Worm (Caenorhabditis elegans) whole organism, late embryonic: ENCODE data around the gene F52E1.9.

Experiments
- K02D7.2 ChIP-seq: sonication (generic microtip); optimal IDR thresholded peaks from 2 replicates; lab custom pipeline; 2017; ENCODE audit warnings: mild to moderate bottlenecking, missing genetic modification characterization, missing compliant biosample characterization
- K09A11.1 ChIP-seq: sonication (generic microtip); optimal IDR thresholded peaks from 2 replicates; lab custom pipeline; 2017; ENCODE audit warnings: antibody characterized with exemption, mild to moderate bottlenecking, missing genetic modification characterization, missing compliant biosample characterization; ENCODE audit not compliant: insufficient read depth
- T23F11.4 ChIP-seq: fragments of 200-800 bp; sonication (Bioruptor generic); optimal IDR thresholded peaks from 2 replicates; lab custom pipeline; 2018; ENCODE audit warnings: mild to moderate bottlenecking, missing genetic modification characterization, missing compliant biosample characterization
- Y22D7AL.16 ChIP-seq: sonication (generic microtip); optimal IDR thresholded peaks from 2 replicates; lab custom pipeline; 2016; ENCODE audit warnings: missing genetic modification characterization, missing compliant biosample characterization
- ceh-18 ChIP-seq: sonication (generic microtip); optimal IDR thresholded peaks from 2 replicates; lab custom pipeline; 2016; ENCODE audit warnings: missing genetic modification characterization, missing compliant biosample characterization
- ceh-19 ChIP-seq: fragments of 200-800 bp; sonication (Bioruptor generic); optimal IDR thresholded peaks from 2 replicates; lab custom pipeline; 2018; ENCODE audit warnings: mild to moderate bottlenecking, missing genetic modification characterization, missing compliant biosample characterization
- ceh-2 ChIP-seq: sonication (generic microtip); optimal IDR thresholded peaks from 2 replicates; lab custom pipeline; 2016; ENCODE audit warnings: missing genotype, missing genetic modification characterization, missing compliant biosample characterization
- ceh-22 ChIP-seq: sonication (generic microtip); optimal IDR thresholded peaks from 2 replicates; lab custom pipeline; 2017; ENCODE audit warnings: missing biosample characterization, missing genetic modification characterization
- ceh-31 ChIP-seq: sonication (generic microtip); optimal IDR thresholded peaks from 2 replicates; lab custom pipeline; 2016; ENCODE audit warnings: missing genetic modification characterization, missing compliant biosample characterization
- ceh-48 ChIP-seq: sonication (generic microtip); optimal IDR thresholded peaks from 2 replicates; lab custom pipeline; 2016; ENCODE audit warnings: missing genetic modification characterization, inconsistent platforms, missing compliant biosample characterization
- ceh-6 ChIP-seq: fragments of 200-800 bp; sonication (Bioruptor generic); optimal IDR thresholded peaks from 2 replicates; lab custom pipeline; 2018; ENCODE audit warnings: mild to moderate bottlenecking, missing genetic modification characterization, missing compliant biosample characterization
- dmd-4 ChIP-seq: sonication (generic microtip); optimal IDR thresholded peaks from 2 replicates; lab custom pipeline; 2016; ENCODE audit warnings: borderline replicate concordance, missing genetic modification characterization, missing compliant biosample characterization
- dve-1 ChIP-seq: sonication (generic microtip); optimal IDR thresholded peaks from 2 replicates; lab custom pipeline; 2017; ENCODE audit warnings: antibody characterized with exemption, mild to moderate bottlenecking, missing genetic modification characterization, missing compliant biosample characterization
- elt-2 ChIP-seq: sonication (generic microtip); optimal IDR thresholded peaks from 2 replicates; lab custom pipeline; 2016; ENCODE audit warnings: missing genetic modification reagents, missing genetic modification characterization, missing compliant biosample characterization
- ets-4 ChIP-seq: sonication (generic microtip); optimal IDR thresholded peaks from 2 replicates; lab custom pipeline; 2016; ENCODE audit warnings: missing genetic modification characterization, missing compliant biosample characterization
- fax-1 ChIP-seq: sonication (generic microtip); optimal IDR thresholded peaks from 2 replicates; lab custom pipeline; 2016; ENCODE audit warnings: missing genotype, missing genetic modification characterization, missing compliant biosample characterization
- gmeb-2 ChIP-seq: sonication (generic microtip); optimal IDR thresholded peaks from 2 replicates; lab custom pipeline; 2016; ENCODE audit warnings: missing genetic modification characterization, inconsistent platforms, missing compliant biosample characterization
- hlh-13 ChIP-seq: fragments of 200-800 bp; sonication (Bioruptor generic); optimal IDR thresholded peaks from 2 replicates; lab custom pipeline; 2018; ENCODE audit warnings: mild to moderate bottlenecking, missing genetic modification characterization, missing compliant biosample characterization
- hlh-6 ChIP-seq: sonication (generic microtip); optimal IDR thresholded peaks from 2 replicates; lab custom pipeline; 2016; ENCODE audit warnings: missing genotype, missing genetic modification characterization, missing compliant biosample characterization
- hlh-8 ChIP-seq: sonication (generic microtip); optimal IDR thresholded peaks from 2 replicates; lab custom pipeline; 2016; ENCODE audit warnings: missing genotype, missing genetic modification characterization, missing compliant biosample characterization
- lin-11 ChIP-seq: fragments of 200-800 bp; sonication (Bioruptor generic); optimal IDR thresholded peaks from 2 replicates; lab custom pipeline; 2018; ENCODE audit warnings: mild to moderate bottlenecking, missing genetic modification characterization, missing compliant biosample characterization
- madf-2 ChIP-seq: sonication (generic microtip); optimal IDR thresholded peaks from 2 replicates; lab custom pipeline; 2017; ENCODE audit warnings: missing genetic modification characterization, missing compliant biosample characterization
- mec-3 ChIP-seq: sonication (generic microtip); optimal IDR thresholded peaks from 2 replicates; lab custom pipeline; 2016; ENCODE audit warnings: borderline replicate concordance, missing genetic modification characterization, missing compliant biosample characterization
- nhr-11 ChIP-seq: fragments of 150-350 bp; optimal IDR thresholded peaks from 2 replicates; lab custom pipeline; 2014; ENCODE audit warnings: missing biosample characterization, missing genetic modification characterization
- nhr-232 ChIP-seq: sonication (generic microtip); optimal IDR thresholded peaks from 2 replicates; lab custom pipeline; 2016; ENCODE audit warnings: missing genetic modification characterization, missing compliant biosample characterization
- npax-4 ChIP-seq: sonication (generic microtip); optimal IDR thresholded peaks from 2 replicates; lab custom pipeline; 2016; ENCODE audit warnings: missing genetic modification characterization, missing compliant biosample characterization
- odd-2 ChIP-seq: sonication (generic microtip); optimal IDR thresholded peaks from 2 replicates; lab custom pipeline; 2017; ENCODE audit warnings: antibody characterized with exemption, mild to moderate bottlenecking, missing genetic modification characterization, missing compliant biosample characterization
- pag-3 ChIP-seq: sonication (generic microtip); optimal IDR thresholded peaks from 2 replicates; lab custom pipeline; 2016; ENCODE audit warnings: missing compliant biosample characterization, missing genetic modification characterization, borderline replicate concordance
- pat-9 ChIP-seq: fragments of 200-800 bp; sonication (Bioruptor generic); optimal IDR thresholded peaks from 2 replicates; lab custom pipeline; 2018; ENCODE audit warnings: mild to moderate bottlenecking, missing genetic modification characterization, moderate library complexity, missing compliant biosample characterization
- pha-2 ChIP-seq: sonication (generic microtip); optimal IDR thresholded peaks from 2 replicates; lab custom pipeline; 2017; ENCODE audit warnings: mild to moderate bottlenecking, missing genetic modification characterization, missing compliant biosample characterization
- pha-4 ChIP-seq: fragments of 150-350 bp; optimal IDR thresholded peaks from 2 replicates; lab custom pipeline; 2018; ENCODE audit warnings: missing biosample characterization, missing genetic modification reagents, missing genetic modification characterization
- pros-1 ChIP-seq: fragments of 150-350 bp; optimal IDR thresholded peaks from 2 replicates; lab custom pipeline; 2014; ENCODE audit warnings: missing biosample characterization, missing genetic modification reagents, missing genetic modification characterization
- sdc-2 ChIP-seq: sonication (generic microtip); optimal IDR thresholded peaks from 2 replicates; lab custom pipeline; 2016; ENCODE audit warnings: missing genotype, missing genetic modification characterization, missing compliant biosample characterization
- sox-2 ChIP-seq: fragments of 200-800 bp; sonication (Bioruptor generic); IDR thresholded peaks from 2 replicates; pipeline ENCODE4 v1.3.6; 2022; ENCODE audit warnings: missing genetic modification reagents, missing genetic modification characterization, missing compliant biosample characterization
- tbx-2 ChIP-seq: sonication (generic microtip); optimal IDR thresholded peaks from 2 replicates; lab custom pipeline; 2016; ENCODE audit warnings: missing genetic modification characterization, missing compliant biosample characterization
- tbx-7 ChIP-seq: sonication (generic microtip); optimal IDR thresholded peaks from 2 replicates; lab custom pipeline; 2016; ENCODE audit warnings: missing genotype, missing genetic modification characterization, missing compliant biosample characterization
- unc-3 ChIP-seq, 2 experiments: fragments of 200-800 bp in 1 of 2; sonication (Bioruptor generic) in 1 of 2; sonication (generic microtip) in 1 of 2; conservative IDR thresholded peaks in 1 of 2; optimal IDR thresholded peaks in 1 of 2; 2 replicates each; pipeline versions ENCODE4 v1.3.6 to Lab custom; 2016 to 2022; ENCODE audit warnings: missing compliant biosample characterization in 2 of 2, missing genetic modification characterization in 2 of 2, missing genetic modification reagents in 1 of 2
- unc-55 ChIP-seq: sonication (generic microtip); optimal IDR thresholded peaks from 2 replicates; lab custom pipeline; 2017; ENCODE audit warnings: missing biosample characterization, missing genetic modification reagents, missing genetic modification characterization
- ztf-16 ChIP-seq: sonication (generic microtip); optimal IDR thresholded peaks from 2 replicates; lab custom pipeline; 2017; ENCODE audit warnings: missing genetic modification characterization, missing compliant biosample characterization

The F52E1.9 gene

DNA sequence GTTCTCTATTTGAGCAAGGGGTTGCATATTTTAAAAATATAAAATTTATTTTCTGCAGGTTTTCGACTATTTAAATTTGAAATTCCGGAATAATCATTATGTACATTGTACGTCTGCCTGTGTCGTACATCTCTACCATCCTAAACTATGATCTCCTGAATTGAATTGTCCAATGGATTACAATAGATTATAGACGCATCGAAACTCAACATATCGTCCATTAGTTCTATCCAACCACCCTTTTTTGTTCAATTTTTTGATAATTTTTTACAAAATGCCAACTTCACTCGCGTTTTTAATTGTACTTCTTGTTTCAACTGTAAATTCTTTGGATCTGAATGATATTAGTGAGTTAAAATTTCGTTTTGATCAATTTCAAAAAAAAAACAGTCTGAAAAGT, 7.9 kb upstream of the F52E1.9 start, which contains the start of gene F52E1.2:
Gene F52E1.2 (plus strand): TSS at position 190 of the 400 bp plus-strand sequence.
- no peak for TF ChIP-seq hlh-8 (tag; lab: Kevin White, UChicago)
- TF ChIP-seq lin-11 (tag; lab: Kevin White, UChicago) = no peak
- TF ChIP-seq ceh-2 (tag; lab: Kevin White, UChicago) = no peak
- TF ChIP-seq K02D7.2 (tag; lab: Kevin White, UChicago) = no peak
- no peak for TF ChIP-seq fax-1 (tag; lab: Kevin White, UChicago)
- no peak for TF ChIP-seq ztf-16 (tag; lab: Kevin White, UChicago)
- no peak for TF ChIP-seq mec-3 (tag; lab: Kevin White, UChicago)
- no peak for TF ChIP-seq odd-2
- no peak for TF ChIP-seq madf-2 (tag; lab: Kevin White, UChicago)
- TF ChIP-seq ceh-48 = no peak
- TF ChIP-seq ceh-22 (tag; lab: Kevin White, UChicago) = no peak
- TF ChIP-seq dve-1 (tag; lab: Kevin White, UChicago) = no peak
- no peak for TF ChIP-seq unc-55 (GFP tag; lab: Kevin White, UChicago)
- no peak for TF ChIP-seq sdc-2 (tag; lab: Kevin White, UChicago)
- TF ChIP-seq Y22D7AL.16 (tag; lab: Kevin White, UChicago) = no peak

DNA sequence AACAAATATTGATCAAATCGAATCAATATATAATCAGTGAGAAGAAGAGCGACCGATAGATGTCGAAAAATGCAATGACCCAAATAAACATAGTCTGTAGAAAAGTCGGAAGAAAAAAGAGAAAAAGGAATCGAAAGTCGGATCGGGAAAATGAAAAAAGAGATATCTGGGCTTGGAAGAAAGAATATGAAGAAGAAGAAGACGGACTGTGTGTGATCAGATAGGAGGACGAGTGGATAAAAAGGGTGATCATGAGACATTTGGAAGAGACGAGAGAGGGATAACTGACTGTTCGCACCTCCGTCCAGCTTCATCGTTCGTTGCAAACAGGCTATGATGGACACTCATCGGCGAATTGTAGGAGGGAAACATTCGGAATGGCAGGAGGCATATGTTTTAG, 7.1 kb upstream of the F52E1.9 start:
- TF ChIP-seq ceh-31 (tag; lab: Kevin White, UChicago) = no peak
- TF ChIP-seq dmd-4 (tag; lab: Kevin White, UChicago) = no peak
- no peak for TF ChIP-seq ets-4 (tag; lab: Kevin White, UChicago)
- no peak for TF ChIP-seq nhr-232 (tag; lab: Kevin White, UChicago)
- no peak for TF ChIP-seq tbx-7 (tag; lab: Kevin White, UChicago)
- TF ChIP-seq hlh-6 (tag; lab: Kevin White, UChicago) = no peak
- TF ChIP-seq lin-11 (tag; lab: Kevin White, UChicago) = no peak
- TF ChIP-seq ceh-18 (tag; lab: Kevin White, UChicago) = no peak
- no peak for TF ChIP-seq ceh-6 (GFP tag; lab: Kevin White, UChicago)
- no peak for TF ChIP-seq pag-3 (tag; lab: Kevin White, UChicago)
- TF ChIP-seq pat-9 (tag; lab: Kevin White, UChicago) = no peak

- no peak for TF ChIP-seq npax-4
- TF ChIP-seq gmeb-2 (tag; lab: Kevin White, UChicago) = no peak
- TF ChIP-seq ztf-16 (tag; lab: Kevin White, UChicago) = no peak
- no peak for TF ChIP-seq hlh-13 (GFP tag; lab: Kevin White, UChicago)
- no peak for TF ChIP-seq tbx-2 (tag; lab: Kevin White, UChicago)
- TF ChIP-seq pha-2 = no peak
- no peak for TF ChIP-seq sox-2
- TF ChIP-seq ceh-19 (GFP tag; lab: Kevin White, UChicago) = no peak
- TF ChIP-seq unc-3 (GFP tag; conservative IDR thresholded peaks at IDR 0.05; lab: Robert Waterston, UW) = no peak
- no peak for TF ChIP-seq unc-3 (tag; optimal IDR thresholded peaks at IDR 0.05; lab: Kevin White, UChicago)
- TF ChIP-seq K09A11.1 (tag; lab: Kevin White, UChicago) = no peak
- TF ChIP-seq pha-4 = no peak
- no peak for TF ChIP-seq unc-55 (GFP tag; lab: Kevin White, UChicago)
- TF ChIP-seq pros-1 (tag; lab: Kevin White, UChicago) = no peak
- no peak for TF ChIP-seq nhr-11
Observed at ce11 chrV:8406911-8407310, 4.4 kb upstream of the F52E1.9 start.

- TF ChIP-seq T23F11.4 (no peak), elt-2 (peak; percentile 56)
Observed at ce11 chrV:8406155-8406554, 3.7 kb upstream of the F52E1.9 start.
